Fruit fly (Drosophila melanogaster): ENCODE data around the gene CG31200.

CG31200 gene

DNA sequence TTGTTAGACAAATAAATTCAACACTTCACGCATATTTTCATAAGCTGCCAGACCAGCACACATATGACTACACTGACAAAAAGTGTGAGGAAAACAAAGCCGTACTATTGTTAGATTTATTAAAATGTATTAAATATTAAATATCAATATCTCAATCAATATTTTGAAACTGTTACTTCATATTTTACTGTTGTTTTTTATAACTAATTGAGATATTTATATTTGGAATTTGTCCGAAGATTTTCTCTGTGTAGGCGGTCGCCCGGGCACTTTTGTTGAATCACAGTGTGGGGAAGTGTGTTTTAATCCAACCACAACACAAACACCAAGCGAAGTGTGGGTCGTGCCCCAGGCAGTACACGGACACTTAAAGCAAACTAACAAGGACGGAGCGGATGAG is 25.9 kb downstream of the CG31200 start (continued):
- TF ChIP-seq CG8119 (GFP tag; IDR thresholded peaks at IDR 0.05) = peak; percentile 18; the same call in 1 of the 3 replicates

DNA sequence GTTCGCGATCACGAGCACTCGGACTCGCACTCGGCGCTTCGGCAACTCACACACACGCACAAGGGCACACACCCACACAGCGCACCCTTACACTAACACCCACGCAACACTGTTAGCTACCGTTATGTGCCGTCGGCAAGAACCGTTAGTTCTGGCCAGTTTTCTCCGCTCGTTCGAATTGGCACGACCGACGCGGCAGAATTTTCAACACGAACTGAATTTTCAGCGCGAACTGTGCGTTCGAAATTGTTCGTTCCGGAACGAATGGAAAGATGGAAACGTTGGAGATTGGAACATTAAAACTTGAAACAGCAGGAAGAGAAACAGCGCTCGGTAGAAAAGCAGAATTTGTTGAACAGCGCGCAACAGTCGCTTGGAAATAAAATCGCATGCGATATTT is 30.8 kb downstream of the CG31200 start, which contains the start of gene Oamb:
Gene Oamb (minus strand): TSS at position 218 of the 400 bp plus-strand sequence.
- TF ChIP-seq CG6854 (GFP tag; optimal IDR thresholded peaks at IDR 0.05) (no peak), CG6792 (GFP tag; optimal IDR thresholded peaks at IDR 0.05) (no peak), achi (GFP tag; optimal IDR thresholded peaks at IDR 0.05) (no peak), pdm3 (GFP tag; optimal IDR thresholded peaks at IDR 0.05) (no peak), eg (GFP tag; IDR thresholded peaks at IDR 0.05) (no peak), CG4318 (GFP tag; optimal IDR thresholded peaks at IDR 0.05) (no peak), Eip75B (GFP tag; optimal IDR thresholded peaks at IDR 0.05) (no peak), fkh (GFP tag; optimal IDR thresholded peaks at IDR 0.05) (no peak), Hr38 (GFP tag; optimal IDR thresholded peaks at IDR 0.05) (no peak), CG32006 (GFP tag; optimal IDR thresholded peaks at IDR 0.05) (no peak), Eip93F (GFP tag; optimal IDR thresholded peaks at IDR 0.05) (no peak), Blimp-1 (GFP tag; optimal IDR thresholded peaks at IDR 0.05) (no peak), topi (GFP tag; optimal IDR thresholded peaks at IDR 0.05) (no peak), ss (GFP tag; optimal IDR thresholded peaks at IDR 0.05) (no peak), CG8119 (GFP tag; IDR thresholded peaks at IDR 0.05) (no peak), Ets96B (tag; optimal IDR thresholded peaks at IDR 0.05) (no peak), CG6276 (GFP tag; optimal IDR thresholded peaks at IDR 0.05) (no peak)

All from whole organism, prepupa.